Fruit fly (Drosophila melanogaster) whole organism, prepupa: ENCODE data around the gene Sfp24Ba.

ENCODE experiments used
- CG15336 ChIP-seq: fragments of 200-800 bp; sonication (Bioruptor generic); IDR thresholded peaks from 2 replicates; pipeline ENCODE4 v1.3.6; 2022; ENCODE audit warnings: missing biosample characterization, missing genetic modification characterization
- CG8119 ChIP-seq: fragments of 200-800 bp; sonication (Bioruptor generic); IDR thresholded peaks from 3 replicates; pipeline ENCODE4 v1.3.6; 2022; ENCODE audit warnings: missing biosample characterization, missing genetic modification characterization

- TF ChIP-seq CG8119 (GFP tag; lab: Robert Waterston, UW): no peak
- TF ChIP-seq CG15336 (GFP tag; lab: Robert Waterston, UW): no peak
Observed at dm6 chr2L:3630763-3631162, 37.6 kb downstream of the Sfp24Ba start.
